Fruit fly (Drosophila melanogaster): Measurements from ENCODE around the gene Trmt112.
A peak's percentile ranks its signal among the peaks of the same experiment; 100 is the strongest.

The Trmt112 gene

DNA sequence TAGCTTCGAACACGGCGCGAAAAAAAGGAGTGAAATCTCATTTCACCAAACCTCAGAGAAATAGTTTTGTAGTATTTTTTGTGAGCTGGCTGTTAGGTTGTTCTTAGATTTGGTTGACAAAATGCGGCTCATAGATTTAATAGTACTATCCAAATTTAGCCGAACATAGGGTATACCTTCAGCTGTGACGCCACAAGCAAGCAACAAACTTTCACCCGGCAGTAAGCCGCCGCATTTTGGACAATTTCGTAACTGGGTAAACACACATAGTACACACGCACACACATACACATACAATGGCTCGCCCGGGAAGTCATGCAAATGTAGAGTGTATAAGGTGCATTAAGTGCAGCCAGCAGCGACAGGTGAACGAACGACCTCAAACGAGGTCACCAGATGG, 42.6 kb upstream of the Trmt112 start (continued):
- peak; percentile 37 for TF ChIP-seq oc (tag; optimal IDR thresholded peaks at IDR 0.05)
- no peak for TF ChIP-seq CG30403 (GFP tag; optimal IDR thresholded peaks at IDR 0.05)
- TF ChIP-seq CG34422 (GFP tag; IDR thresholded peaks at IDR 0.05): no peak
- no peak for TF ChIP-seq zfh1 (GFP tag; IDR thresholded peaks at IDR 0.05)
- TF ChIP-seq sob (GFP tag; IDR thresholded peaks at IDR 0.05): no peak
- TF ChIP-seq Aef1 (GFP tag; IDR thresholded peaks at IDR 0.05): no peak
- TF ChIP-seq Dp (GFP tag; optimal IDR thresholded peaks at IDR 0.05): no peak
- TF ChIP-seq Stat92E (GFP tag; optimal IDR thresholded peaks at IDR 0.05): no peak
- TF ChIP-seq fd96Cb (tag; optimal IDR thresholded peaks at IDR 0.05): peak; percentile 14
- no peak for TF ChIP-seq trh (GFP tag; optimal IDR thresholded peaks at IDR 0.05)
- peak; percentile 19 for TF ChIP-seq CG2875 (GFP tag; optimal IDR thresholded peaks at IDR 0.05)
- no peak for TF ChIP-seq MBD-R2 (GFP tag; IDR thresholded peaks at IDR 0.05)
- TF ChIP-seq phol (tag; optimal IDR thresholded peaks at IDR 0.05): peak; percentile 26
- TF ChIP-seq Awh (GFP tag; IDR thresholded peaks at IDR 0.05): 0 out of 2 replicates have a peak, but pooled peaks have one; percentile 45
- no peak for TF ChIP-seq dysf (GFP tag; IDR thresholded peaks at IDR 0.05)
- TF ChIP-seq ac (GFP tag; optimal IDR thresholded peaks at IDR 0.05): no peak
- TF ChIP-seq CG18599 (GFP tag; optimal IDR thresholded peaks at IDR 0.05): no peak
- TF ChIP-seq HHEX (GFP tag; optimal IDR thresholded peaks at IDR 0.05): no peak
- TF ChIP-seq Pdp1 (GFP tag; optimal IDR thresholded peaks at IDR 0.05): peak in 1 of 2 experiments; percentile 38
- TF ChIP-seq CG12219 (GFP tag; optimal IDR thresholded peaks at IDR 0.05): peak; percentile 19
- TF ChIP-seq Sox100B (GFP tag; optimal IDR thresholded peaks at IDR 0.05): no peak
- peak; percentile 11 for TF ChIP-seq CG10431 (GFP tag; optimal IDR thresholded peaks at IDR 0.05)
- TF ChIP-seq CG15479 (GFP tag; optimal IDR thresholded peaks at IDR 0.05): no peak
- TF ChIP-seq bigmax (GFP tag; optimal IDR thresholded peaks at IDR 0.05): no peak
- no peak for TF ChIP-seq CG10959 (GFP tag; IDR thresholded peaks at IDR 0.05)
- peak; percentile 34 for TF ChIP-seq CG1529 (GFP tag; optimal IDR thresholded peaks at IDR 0.05)
- no peak for TF ChIP-seq CG34376 (GFP tag; optimal IDR thresholded peaks at IDR 0.05)
- TF ChIP-seq gem (tag; optimal IDR thresholded peaks at IDR 0.05): peak; percentile 38
- no peak for TF ChIP-seq CG7786 (GFP tag; optimal IDR thresholded peaks at IDR 0.05)
- TF ChIP-seq CG15601 (tag; optimal IDR thresholded peaks at IDR 0.05): peak; percentile 23
- TF ChIP-seq hbn (GFP tag; IDR thresholded peaks at IDR 0.05; ENCODE audit: partially characterized antibody): no peak
- TF ChIP-seq CG17359 (tag; optimal IDR thresholded peaks at IDR 0.05): peak; percentile 43
- no peak for TF ChIP-seq cas (GFP tag; IDR thresholded peaks at IDR 0.05)
- no peak for TF ChIP-seq sr (GFP tag; IDR thresholded peaks at IDR 0.05)
- peak; percentile 17 for TF ChIP-seq CG4424 (GFP tag; optimal IDR thresholded peaks at IDR 0.05)
- peak; percentile 9 for TF ChIP-seq CG6654 (GFP tag; optimal IDR thresholded peaks at IDR 0.05)
- TF ChIP-seq ttk (GFP tag; IDR thresholded peaks at IDR 0.05): 0 out of 2 replicates have a peak, but pooled peaks have one; percentile 24
- TF ChIP-seq Blimp-1 (GFP tag; optimal IDR thresholded peaks at IDR 0.05): peak; percentile 77
- TF ChIP-seq kni (GFP tag; optimal IDR thresholded peaks at IDR 0.05): peak; percentile 75
- TF ChIP-seq Med (GFP tag): peak; percentile 62
- no peak for TF ChIP-seq CG4820 (GFP tag; optimal IDR thresholded peaks at IDR 0.05)
- no peak for TF ChIP-seq CG8944 (GFP tag; optimal IDR thresholded peaks at IDR 0.05)
- TF ChIP-seq jumu (GFP tag; optimal IDR thresholded peaks at IDR 0.05): peak; percentile 3
- peak; percentile 34; the same call in 2 of the 3 replicates for TF ChIP-seq ci (GFP tag; IDR thresholded peaks at IDR 0.05)
- TF ChIP-seq CG12659 (GFP tag; optimal IDR thresholded peaks at IDR 0.05): no peak
- no peak for TF ChIP-seq CG13287 (GFP tag; IDR thresholded peaks at IDR 0.05; ENCODE audit: partially characterized antibody)
- no peak for TF ChIP-seq CG12236 (GFP tag; optimal IDR thresholded peaks at IDR 0.05)
- no peak for TF ChIP-seq CG17912 (GFP tag; optimal IDR thresholded peaks at IDR 0.05)
- no peak for TF ChIP-seq TFAM (GFP tag; optimal IDR thresholded peaks at IDR 0.05)
- peak; percentile 24 for TF ChIP-seq CG5180 (GFP tag; optimal IDR thresholded peaks at IDR 0.05)
